Fruit fly (Drosophila melanogaster) whole organism, embryonic: ENCODE results near the gene Obp73a.

Experiments
- Atf3 ChIP-seq: fragments of 200-800 bp; sonication (Bioruptor generic); optimal IDR thresholded peaks from 3 replicates; lab custom pipeline; 2016; ENCODE audit warnings: missing biosample characterization, missing genetic modification characterization
- B-H2 ChIP-seq: fragments of 200-800 bp; sonication (Bioruptor generic); optimal IDR thresholded peaks from 2 replicates; lab custom pipeline; 2018; ENCODE audit warnings: missing biosample characterization, mild to moderate bottlenecking, missing genetic modification characterization
- C15 ChIP-seq: fragments of 200-800 bp; sonication (Bioruptor generic); IDR thresholded peaks from 3 replicates; pipeline ENCODE4 v1.3.6; 2022; ENCODE audit warnings: missing biosample characterization, missing genetic modification characterization
- CG10979 ChIP-seq: fragments of 200-800 bp; sonication (Bioruptor generic); optimal IDR thresholded peaks from 2 replicates; lab custom pipeline; 2018; ENCODE audit warnings: missing biosample characterization, mild to moderate bottlenecking, missing genetic modification characterization, moderate library complexity
- CG13424 ChIP-seq: fragments of 200-800 bp; sonication (Bioruptor generic); optimal IDR thresholded peaks from 2 replicates; lab custom pipeline; 2019; ENCODE audit warnings: missing biosample characterization, mild to moderate bottlenecking, missing genetic modification characterization, moderate library complexity
- CG15269 ChIP-seq: fragments of 200-800 bp; sonication (Bioruptor generic); optimal IDR thresholded peaks from 2 replicates; lab custom pipeline; 2018; ENCODE audit warnings: missing biosample characterization, mild to moderate bottlenecking, missing genetic modification characterization, moderate library complexity
- CG15696 ChIP-seq: fragments of 200-800 bp; sonication (Bioruptor generic); optimal IDR thresholded peaks from 2 replicates; lab custom pipeline; 2019; ENCODE audit warnings: missing biosample characterization, mild to moderate bottlenecking, missing genetic modification characterization, moderate library complexity
- CG1603 ChIP-seq: fragments of 200-800 bp; sonication (Bioruptor generic); optimal IDR thresholded peaks from 2 replicates; lab custom pipeline; 2019; ENCODE audit warnings: missing biosample characterization, mild to moderate bottlenecking, missing genetic modification characterization, moderate library complexity
- CG16815 ChIP-seq: fragments of 200-800 bp; sonication (Bioruptor generic); optimal IDR thresholded peaks from 3 replicates; lab custom pipeline; 2017; ENCODE audit warnings: missing biosample characterization, mild to moderate bottlenecking, missing genetic modification characterization
- CG3065 ChIP-seq: fragments of 200-800 bp; sonication (Bioruptor generic); optimal IDR thresholded peaks from 2 replicates; lab custom pipeline; 2016; ENCODE audit warnings: missing biosample characterization, missing genetic modification characterization
- CG3163 ChIP-seq: fragments of 200-800 bp; sonication (Bioruptor generic); optimal IDR thresholded peaks from 3 replicates; lab custom pipeline; 2016; ENCODE audit warnings: missing biosample characterization, missing genetic modification characterization
- CG33557 ChIP-seq: fragments of 200-800 bp; sonication (Bioruptor generic); optimal IDR thresholded peaks from 2 replicates; lab custom pipeline; 2019; ENCODE audit warnings: missing biosample characterization, mild to moderate bottlenecking, missing genetic modification characterization, moderate library complexity
- CG34422 ChIP-seq: fragments of 200-800 bp; sonication (Bioruptor generic); IDR thresholded peaks from 3 replicates; pipeline ENCODE4 v1.3.6; 2022; ENCODE audit warnings: missing biosample characterization, missing genetic modification characterization
- CG8089 ChIP-seq: fragments of 200-800 bp; sonication (Bioruptor generic); optimal IDR thresholded peaks from 3 replicates; lab custom pipeline; 2016; ENCODE audit warnings: missing biosample characterization, missing genetic modification characterization
- CG8359 ChIP-seq: fragments of 200-800 bp; sonication (Bioruptor generic); optimal IDR thresholded peaks from 2 replicates; lab custom pipeline; 2017; ENCODE audit warnings: missing biosample characterization, mild to moderate bottlenecking, missing genetic modification characterization, borderline replicate concordance
- CrebB ChIP-seq: fragments of 200-800 bp; sonication (Bioruptor generic); optimal IDR thresholded peaks from 3 replicates; lab custom pipeline; 2018; ENCODE audit warnings: missing biosample characterization, mild to moderate bottlenecking, missing genetic modification characterization
- Deaf1 ChIP-seq: fragments of 200-800 bp; optimal IDR thresholded peaks from 3 replicates; lab custom pipeline; 2019; ENCODE audit warnings: missing biosample characterization, mild to moderate bottlenecking, missing genetic modification characterization, moderate library complexity
- Ets65A ChIP-seq: fragments of 200-800 bp; sonication (Bioruptor generic); peaks from one replicate; lab custom pipeline; 2016; ENCODE audit warnings: missing biosample characterization, missing genetic modification characterization
- Fer1 ChIP-seq: fragments of 200-800 bp; sonication (Bioruptor generic); optimal IDR thresholded peaks from 2 replicates; lab custom pipeline; 2017; ENCODE audit warnings: missing biosample characterization, mild to moderate bottlenecking, missing genetic modification characterization
- Hmr ChIP-seq: fragments of 200-800 bp; sonication (Bioruptor generic); optimal IDR thresholded peaks from 3 replicates; lab custom pipeline; 2017; ENCODE audit warnings: mild to moderate bottlenecking, missing biosample characterization, missing genetic modification reagents, missing genetic modification characterization
- Lhr ChIP-seq: fragments of 200-800 bp; sonication (Bioruptor generic); optimal IDR thresholded peaks from 3 replicates; lab custom pipeline; 2017; ENCODE audit warnings: mild to moderate bottlenecking, missing biosample characterization, missing genetic modification reagents, missing genetic modification characterization
- MESR4 ChIP-seq: fragments of 200-800 bp; sonication (Bioruptor generic); optimal IDR thresholded peaks from 2 replicates; lab custom pipeline; 2018; ENCODE audit warnings: missing biosample characterization, mild to moderate bottlenecking, missing genetic modification characterization, moderate library complexity
- Mad ChIP-seq: fragments of 200-800 bp; sonication (Bioruptor generic); optimal IDR thresholded peaks from 2 replicates; lab custom pipeline; 2016; ENCODE audit warnings: missing biosample characterization, missing genetic modification characterization
- NFAT ChIP-seq: fragments of 200-800 bp; sonication (Bioruptor generic); IDR thresholded peaks from 2 replicates; pipeline ENCODE4 v1.3.6; 2022; ENCODE audit warnings: missing biosample characterization, missing genetic modification characterization
- Opbp ChIP-seq: fragments of 200-800 bp; sonication (Bioruptor generic); IDR thresholded peaks from 3 replicates; pipeline ENCODE4 v1.3.6; 2022; ENCODE audit warnings: missing biosample characterization, missing genetic modification characterization; ENCODE audit not compliant: partially characterized antibody
- Ssrp ChIP-seq: fragments of 200-800 bp; sonication (Bioruptor generic); optimal IDR thresholded peaks from 2 replicates; lab custom pipeline; 2018; ENCODE audit warnings: missing biosample characterization, mild to moderate bottlenecking, missing genetic modification characterization, moderate library complexity
- aop ChIP-seq: fragments of 200-800 bp; sonication (Bioruptor generic); IDR thresholded peaks from 2 replicates; pipeline ENCODE4 v1.3.6; 2022; ENCODE audit warnings: missing biosample characterization, missing genetic modification characterization
- az2 ChIP-seq: fragments of 200-800 bp; sonication (Bioruptor generic); optimal IDR thresholded peaks from 3 replicates; lab custom pipeline; 2016; ENCODE audit warnings: missing biosample characterization, missing genetic modification characterization
- bbx ChIP-seq: fragments of 200-800 bp; sonication (Bioruptor generic); IDR thresholded peaks from 2 replicates; pipeline ENCODE4 v1.3.6; 2022; ENCODE audit warnings: missing biosample characterization, missing genetic modification characterization; ENCODE audit not compliant: partially characterized antibody
- esg ChIP-seq: fragments of 200-800 bp; sonication (Bioruptor generic); conservative IDR thresholded peaks from 2 replicates; pipeline ENCODE4 v1.3.6; 2022; ENCODE audit warnings: missing biosample characterization, missing genetic modification characterization
- ewg ChIP-seq: fragments of 200-800 bp; sonication (Bioruptor generic); optimal IDR thresholded peaks from 3 replicates; lab custom pipeline; 2017; ENCODE audit warnings: mild to moderate bottlenecking, missing biosample characterization, missing genetic modification reagents, missing genetic modification characterization
- eyg ChIP-seq: fragments of 200-800 bp; sonication (Bioruptor generic); optimal IDR thresholded peaks from 3 replicates; lab custom pipeline; 2016; ENCODE audit warnings: missing biosample characterization, missing genetic modification characterization
- gfzf ChIP-seq: fragments of 200-800 bp; sonication (Bioruptor generic); optimal IDR thresholded peaks from 2 replicates; lab custom pipeline; 2016; ENCODE audit warnings: missing biosample characterization, mild to moderate bottlenecking, missing genetic modification characterization, moderate library complexity
- ind ChIP-seq: fragments of 200-800 bp; sonication (Bioruptor generic); optimal IDR thresholded peaks from 3 replicates; lab custom pipeline; 2016; ENCODE audit warnings: missing biosample characterization, missing genetic modification characterization
- jumu ChIP-seq: fragments of 200-800 bp; sonication (Bioruptor generic); optimal IDR thresholded peaks from 3 replicates; lab custom pipeline; 2016; ENCODE audit warnings: missing biosample characterization, missing genetic modification characterization
- kni ChIP-seq: fragments of 200-800 bp; sonication (Bioruptor generic); optimal IDR thresholded peaks from 3 replicates; lab custom pipeline; 2017; ENCODE audit warnings: mild to moderate bottlenecking, missing biosample characterization, missing genetic modification reagents, missing genetic modification characterization
- nmo ChIP-seq: fragments of 200-800 bp; sonication (Bioruptor generic); optimal IDR thresholded peaks from 2 replicates; lab custom pipeline; 2018; ENCODE audit warnings: missing biosample characterization, mild to moderate bottlenecking, missing genetic modification characterization, moderate library complexity
- nom ChIP-seq: fragments of 200-800 bp; sonication (Bioruptor generic); optimal IDR thresholded peaks from 2 replicates; lab custom pipeline; 2017; ENCODE audit warnings: missing biosample characterization, missing genetic modification characterization, mild to moderate bottlenecking, moderate library complexity, missing genetic modification reagents
- org-1 ChIP-seq: fragments of 200-800 bp; sonication (Bioruptor generic); optimal IDR thresholded peaks from 2 replicates; lab custom pipeline; 2017; ENCODE audit warnings: missing biosample characterization, missing genetic modification characterization
- psq ChIP-seq: fragments of 200-800 bp; sonication (Bioruptor generic); optimal IDR thresholded peaks from 2 replicates; lab custom pipeline; 2017; ENCODE audit warnings: missing biosample characterization, missing genetic modification characterization
- sens-2 ChIP-seq: fragments of 200-800 bp; sonication (Bioruptor generic); IDR thresholded peaks from 2 replicates; pipeline ENCODE4 v1.3.6; 2022; ENCODE audit warnings: missing biosample characterization, missing genetic modification characterization
- sisA ChIP-seq: fragments of 200-800 bp; sonication (Bioruptor generic); IDR thresholded peaks from 2 replicates; pipeline ENCODE4 v1.3.6; 2022; ENCODE audit warnings: missing biosample characterization, missing genetic modification characterization
- tgo ChIP-seq: fragments of 200-800 bp; sonication (Bioruptor generic); IDR thresholded peaks from 3 replicates; pipeline ENCODE4 v1.3.6; 2022; ENCODE audit warnings: missing biosample characterization, missing genetic modification characterization
- tio ChIP-seq: fragments of 200-800 bp; sonication (Bioruptor generic); optimal IDR thresholded peaks from 2 replicates; lab custom pipeline; 2017; ENCODE audit warnings: missing biosample characterization, missing genetic modification characterization, inconsistent platforms
- vvl ChIP-seq: fragments of 200-800 bp; sonication (Bioruptor generic); IDR thresholded peaks from 2 replicates; pipeline ENCODE4 v1.3.6; 2022; ENCODE audit warnings: missing biosample characterization, missing genetic modification characterization

Obp73a gene

dm6 chr3L:16930522-16930921 lies 13.6 kb upstream of the Obp73a start (continued):
- TF ChIP-seq aop (GFP tag; lab: Robert Waterston, UW) (no peak), gfzf (GFP tag; lab: Kevin White, UChicago) (peak; percentile 32), Opbp (GFP tag; lab: Robert Waterston, UW) (peak; percentile 50; the same call in 1 of the 3 replicates), Hmr (GFP tag; lab: Kevin White, UChicago) (peak; percentile 26), Fer1 (GFP tag; lab: Kevin White, UChicago) (no peak), CG34422 (GFP tag; lab: Robert Waterston, UW) (0 out of 3 replicates have a peak, but pooled peaks have one; percentile 16), Lhr (peak; percentile 52)

dm6 chr3L:16935284-16935683 lies 8.9 kb upstream of the Obp73a start, which contains the start of gene CG11905:
Gene CG11905 (minus strand): TSS chr3L:16935536.
- TF ChIP-seq tio (no peak), nom (GFP tag; lab: Kevin White, UChicago) (peak; percentile 23), kni (peak; percentile 2), Ets65A (GFP tag; lab: Kevin White, UChicago) (peak; percentile 57), bbx (GFP tag; lab: Robert Waterston, UW) (no peak), vvl (GFP tag; lab: Robert Waterston, UW) (0 out of 2 replicates have a peak, but pooled peaks have one; percentile 11), CG3163 (GFP tag; lab: Kevin White, UChicago) (peak; percentile 74)

DNA sequence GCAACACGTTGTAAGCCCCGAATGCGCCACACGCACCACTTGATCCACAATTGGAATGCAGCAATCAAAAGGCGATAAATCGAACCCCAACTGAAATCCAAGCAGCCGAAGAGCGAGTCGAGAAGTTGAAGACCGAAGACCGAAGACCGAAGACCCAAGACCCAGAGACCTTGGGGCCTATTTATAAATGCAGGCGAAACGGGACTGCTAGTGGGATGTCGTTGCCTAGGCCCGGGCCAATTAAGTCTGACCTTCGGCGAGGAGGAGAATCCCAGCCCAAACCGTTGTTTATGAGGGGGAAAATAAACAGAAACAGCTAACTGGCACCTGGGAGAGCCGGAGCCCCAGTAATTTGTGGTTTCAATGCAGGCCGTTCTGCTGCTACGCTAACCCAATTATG lies 7.5 kb upstream of the Obp73a start:
- TF ChIP-seq sens-2 (GFP tag; lab: Robert Waterston, UW) (no peak), Deaf1 (peak; percentile 35), jumu (no peak)

DNA sequence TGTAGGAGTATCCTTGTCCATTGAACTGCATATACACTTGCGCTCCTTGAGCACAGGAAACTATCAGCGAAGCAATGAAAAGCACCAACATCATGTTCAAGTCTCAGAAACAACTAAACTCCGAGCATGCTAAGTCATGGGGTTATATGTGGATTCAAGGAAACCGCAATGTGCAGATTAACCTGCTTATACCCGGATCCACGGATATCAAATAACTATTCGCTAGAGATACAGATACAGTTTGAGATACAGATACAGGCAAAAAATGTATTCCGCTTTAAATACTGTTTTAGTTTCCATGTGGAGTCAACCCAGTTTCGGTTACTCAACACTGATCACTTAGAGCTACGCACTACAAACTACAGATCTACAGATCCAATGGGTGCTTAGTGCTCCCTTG lies 5.3 kb upstream of the Obp73a start, which contains the start of gene CG13022:
Gene CG13022 (minus strand): TSS at position 101 of the 400 bp plus-strand sequence.
- TF ChIP-seq CG15696 (tag; lab: Kevin White, UChicago): no peak
- TF ChIP-seq psq (GFP tag; lab: Kevin White, UChicago): no peak
- no peak for TF ChIP-seq Atf3 (GFP tag; lab: Kevin White, UChicago)
- TF ChIP-seq NFAT (GFP tag; lab: Robert Waterston, UW): no peak
- no peak for TF ChIP-seq CrebB (tag; lab: Kevin White, UChicago)
- TF ChIP-seq CG33557: no peak
- TF ChIP-seq sisA (GFP tag; lab: Robert Waterston, UW): no peak
- no peak for TF ChIP-seq C15
- TF ChIP-seq Hmr (GFP tag; lab: Kevin White, UChicago): no peak
- no peak for TF ChIP-seq CG3065 (GFP tag; lab: Kevin White, UChicago)
- no peak for TF ChIP-seq CG8089
- TF ChIP-seq eyg (GFP tag; lab: Kevin White, UChicago): no peak
- no peak for TF ChIP-seq MESR4
- no peak for TF ChIP-seq tgo

DNA sequence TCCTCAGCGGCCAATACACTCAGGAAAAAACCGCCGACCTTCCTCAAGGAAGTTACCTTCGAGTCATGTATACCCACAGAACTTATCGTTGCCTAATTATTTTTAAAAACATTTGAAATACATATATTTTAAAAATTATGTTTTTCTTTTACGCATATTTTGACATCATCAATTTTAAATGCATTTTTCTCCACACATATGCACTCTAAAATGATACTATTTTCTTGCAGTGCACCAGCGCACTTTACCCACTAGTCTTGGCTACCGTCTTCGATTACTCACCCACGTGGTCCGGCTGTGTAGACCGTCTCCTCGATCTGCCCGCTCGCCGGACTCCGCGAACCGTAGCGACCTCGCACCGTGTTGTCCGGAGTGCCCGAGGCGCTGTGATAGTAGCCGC lies 2.8 kb upstream of the Obp73a start:
- peak; percentile 4 for TF ChIP-seq ewg (GFP tag; lab: Kevin White, UChicago)
- TF ChIP-seq Mad (GFP tag; lab: Kevin White, UChicago): no peak
- peak; percentile 21 for TF ChIP-seq CG16815 (GFP tag; lab: Kevin White, UChicago)
- peak; percentile 15 for TF ChIP-seq org-1 (GFP tag; lab: Kevin White, UChicago)
- peak; percentile 9 for TF ChIP-seq CG8359 (GFP tag; lab: Kevin White, UChicago)
- peak; percentile 48 for TF ChIP-seq nmo (GFP tag; lab: Kevin White, UChicago)
- peak; percentile 23 for TF ChIP-seq Ssrp (tag; lab: Kevin White, UChicago)
- peak; percentile 37 for TF ChIP-seq CG10979
- TF ChIP-seq CG1603 (tag; lab: Kevin White, UChicago): peak; percentile 41
- no peak for TF ChIP-seq ind (GFP tag; lab: Kevin White, UChicago)
- peak; percentile 13 for TF ChIP-seq az2 (GFP tag; lab: Kevin White, UChicago)
- peak; percentile 30 for TF ChIP-seq CG15269 (tag; lab: Kevin White, UChicago)
- TF ChIP-seq esg (GFP tag; lab: Robert Waterston, UW): peak; percentile 21; the same call in 1 of the 2 replicates
- no peak for TF ChIP-seq B-H2 (GFP tag; lab: Kevin White, UChicago)
- TF ChIP-seq CG13424 (tag; lab: Kevin White, UChicago): peak; percentile 37
